Worm (Caenorhabditis elegans): ENCODE data around the gene T14B4.8.
"Not testable (repeated sequence)": the region's sequence is repeated elsewhere in the genome, so short reads cannot be mapped to it uniquely, and the experiment has no call there.

The T14B4.8 gene

DNA sequence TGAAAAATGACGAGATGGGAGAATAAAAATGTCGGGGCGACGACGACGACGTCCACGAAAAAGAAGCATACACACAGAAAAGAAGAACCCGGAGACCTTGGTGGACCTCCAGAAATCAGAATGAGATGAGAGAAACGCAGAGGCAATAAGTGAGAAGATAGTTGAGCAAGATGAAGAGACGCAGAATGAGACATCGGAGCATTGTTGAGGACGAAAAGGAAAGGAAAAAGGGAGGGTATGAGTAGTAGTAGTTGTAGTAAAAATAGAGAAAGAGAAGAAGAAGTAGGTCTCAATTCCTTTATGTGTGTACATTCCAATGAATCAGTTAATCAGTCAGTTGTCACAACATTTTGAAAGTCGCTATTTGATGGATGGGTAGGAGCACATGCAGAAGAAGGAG, at the start of gene T14B4.8:
T14B4.8 (minus strand) TSS at position 60 of the 400 bp plus-strand sequence.
- TF ChIP-seq him-1 (tag; optimal IDR thresholded peaks at IDR 0.05) (no peak), dao-5 (tag; optimal IDR thresholded peaks at IDR 0.05) (no peak), W03F9.2 (tag; optimal IDR thresholded peaks at IDR 0.05) (no peak)

DNA sequence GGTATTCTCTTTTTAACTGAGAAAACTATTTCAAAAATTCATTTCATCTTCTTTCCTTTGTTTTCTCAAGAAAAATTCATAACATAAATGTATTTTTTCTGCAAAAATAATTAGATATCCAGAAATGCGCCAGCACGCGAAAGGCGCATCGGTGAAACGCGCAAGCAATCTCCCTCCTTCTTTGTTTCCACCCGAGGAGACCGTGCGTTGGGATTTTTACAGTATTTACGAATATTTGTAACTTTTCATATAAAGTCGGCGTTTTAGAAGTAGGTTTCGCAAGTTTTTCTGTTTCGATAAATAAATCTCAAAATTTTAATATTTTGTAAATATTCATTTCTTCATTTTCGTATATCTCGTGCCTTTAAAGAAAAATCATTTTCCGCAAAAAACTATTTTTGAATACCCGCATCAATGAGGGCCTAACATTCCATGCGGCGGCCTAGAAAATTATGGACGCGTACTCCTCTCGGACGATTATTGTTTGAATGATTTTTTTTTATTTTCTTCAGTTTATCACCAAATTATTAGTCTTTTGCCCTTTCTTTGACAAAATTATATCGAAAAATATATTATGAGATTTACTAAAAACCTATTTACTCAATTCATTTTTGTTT, 47.3 kb upstream of the T14B4.8 start, which contains the start of gene ssup-72:
ssup-72 (plus strand) TSS at position 181 of the 617 bp plus-strand sequence.
- TF ChIP-seq W03F9.2 (tag; optimal IDR thresholded peaks at IDR 0.05) (peak; percentile 75), dao-5 (tag; optimal IDR thresholded peaks at IDR 0.05) (no peak), him-1 (tag; optimal IDR thresholded peaks at IDR 0.05) (peak; percentile 33)

DNA sequence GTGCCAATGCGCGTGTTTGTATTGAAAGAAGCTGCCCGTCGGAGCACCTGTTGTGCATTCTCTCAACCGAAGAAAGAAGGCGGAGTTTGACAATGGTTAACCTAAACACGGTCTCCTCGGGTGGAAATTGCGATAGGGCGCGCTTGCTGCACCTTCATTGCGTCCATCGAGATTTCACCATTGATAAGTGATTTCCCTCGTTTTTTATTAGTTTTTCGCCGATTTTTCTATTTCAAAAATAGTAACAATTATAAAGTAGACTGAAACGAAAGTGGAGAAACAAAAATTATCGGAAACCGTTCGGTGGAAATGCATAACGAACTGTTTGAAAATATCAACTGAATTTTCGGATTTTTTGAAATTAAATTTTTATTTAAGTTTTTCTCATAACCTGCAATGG, 45.9 kb upstream of the T14B4.8 start, which contains the start of gene agr-1:
agr-1 (minus strand) TSS at position 101 of the 400 bp plus-strand sequence.
- TF ChIP-seq him-1, dao-5, W03F9.2 (tag; optimal IDR thresholded peaks at IDR 0.05): not testable (repeated sequence)

DNA sequence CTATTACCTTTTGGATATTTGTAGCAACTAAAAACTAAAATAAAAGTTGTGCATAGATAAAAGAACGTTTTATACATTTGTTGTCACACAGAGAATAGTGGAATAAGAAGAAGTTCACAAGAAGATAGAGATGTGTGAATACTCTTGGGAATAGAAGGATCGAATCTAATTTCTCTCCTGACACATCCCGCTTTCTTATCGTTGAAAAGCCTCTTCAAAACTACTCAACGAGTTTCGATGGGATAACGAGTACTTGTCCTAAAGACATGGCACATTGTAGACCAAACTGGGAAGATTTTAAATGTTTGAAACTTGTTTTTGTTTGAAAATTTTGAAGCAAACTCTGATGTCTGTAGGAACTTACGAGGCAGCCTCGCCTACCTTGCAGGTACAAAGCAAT, 43.3 kb upstream of the T14B4.8 start:
- TF ChIP-seq him-1 (tag; optimal IDR thresholded peaks at IDR 0.05) (no peak), W03F9.2 (tag; optimal IDR thresholded peaks at IDR 0.05) (no peak), dao-5 (tag; optimal IDR thresholded peaks at IDR 0.05) (no peak)

DNA sequence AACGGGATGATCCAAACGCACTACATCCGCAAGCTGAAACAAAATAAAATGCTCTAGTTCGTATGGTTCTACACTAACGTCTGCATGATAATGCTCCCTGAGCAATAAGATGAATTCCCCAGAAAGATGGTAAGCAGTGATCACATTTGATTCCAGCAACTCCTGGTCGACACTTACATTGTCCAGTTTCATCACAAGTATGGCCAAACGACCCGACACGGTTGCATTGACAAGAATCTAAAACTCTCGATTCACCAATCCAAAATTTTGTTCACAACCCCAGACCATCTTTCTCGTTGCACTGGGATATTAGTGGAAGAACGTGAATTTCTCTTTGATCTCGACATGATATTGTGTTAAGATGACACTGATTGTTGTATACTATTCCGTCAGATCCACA, 40.8 kb upstream of the T14B4.8 start:
- TF ChIP-seq dao-5 (tag; optimal IDR thresholded peaks at IDR 0.05) = no peak
- TF ChIP-seq him-1 (tag; optimal IDR thresholded peaks at IDR 0.05) = no peak
- TF ChIP-seq W03F9.2 (tag; optimal IDR thresholded peaks at IDR 0.05) = no peak

DNA sequence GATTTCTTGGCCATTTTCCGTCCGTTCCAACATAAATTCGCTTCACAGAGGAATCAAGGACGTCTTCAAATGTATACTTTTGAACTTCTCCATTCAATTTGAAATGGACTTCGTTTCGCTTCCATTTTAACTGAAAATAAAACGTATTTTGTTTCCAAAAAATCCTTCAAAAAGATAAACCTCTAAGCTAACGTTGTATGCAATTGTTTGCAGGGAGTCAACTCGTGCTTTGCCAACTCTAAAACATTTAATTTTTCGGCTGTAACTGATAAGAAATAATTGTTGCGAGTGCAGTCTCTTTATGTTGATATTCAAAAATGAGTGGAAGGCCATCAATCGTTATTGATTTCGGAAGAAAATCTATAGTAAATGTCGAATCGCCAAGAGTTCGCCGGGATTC, 38.8 kb upstream of the T14B4.8 start, which contains the start of gene F41G3.18:
F41G3.18 (plus strand) TSS at position 301 of the 400 bp plus-strand sequence.
- TF ChIP-seq him-1 (tag; optimal IDR thresholded peaks at IDR 0.05) = no peak
- TF ChIP-seq W03F9.2 (tag; optimal IDR thresholded peaks at IDR 0.05) = no peak
- no peak for TF ChIP-seq dao-5 (tag; optimal IDR thresholded peaks at IDR 0.05)

DNA sequence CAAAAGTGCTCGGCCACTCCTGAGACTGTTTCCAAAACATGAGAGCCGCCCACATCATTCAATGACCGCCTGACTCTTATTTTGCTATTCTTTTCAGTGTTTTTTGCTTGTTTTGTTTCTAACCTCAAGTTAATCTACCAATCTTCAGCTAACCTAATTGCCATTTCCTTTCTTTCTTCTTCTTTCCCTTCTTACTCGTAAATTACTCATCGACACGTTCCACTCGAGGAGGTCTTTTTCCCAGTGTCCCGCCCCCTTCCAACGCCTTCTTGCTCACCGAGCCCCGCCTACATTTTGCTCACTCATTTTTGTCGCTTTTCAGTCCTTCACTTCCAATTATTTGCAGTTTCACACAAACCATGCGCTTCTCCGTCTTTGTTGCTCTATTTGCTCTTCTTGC, 35.5 kb upstream of the T14B4.8 start, which contains the start of gene nlp-50:
nlp-50 (plus strand) TSS at position 301 of the 400 bp plus-strand sequence.
- no peak for TF ChIP-seq dao-5 (tag; optimal IDR thresholded peaks at IDR 0.05)
- TF ChIP-seq him-1 (tag; optimal IDR thresholded peaks at IDR 0.05) = no peak
- TF ChIP-seq W03F9.2 (tag; optimal IDR thresholded peaks at IDR 0.05) = no peak

DNA sequence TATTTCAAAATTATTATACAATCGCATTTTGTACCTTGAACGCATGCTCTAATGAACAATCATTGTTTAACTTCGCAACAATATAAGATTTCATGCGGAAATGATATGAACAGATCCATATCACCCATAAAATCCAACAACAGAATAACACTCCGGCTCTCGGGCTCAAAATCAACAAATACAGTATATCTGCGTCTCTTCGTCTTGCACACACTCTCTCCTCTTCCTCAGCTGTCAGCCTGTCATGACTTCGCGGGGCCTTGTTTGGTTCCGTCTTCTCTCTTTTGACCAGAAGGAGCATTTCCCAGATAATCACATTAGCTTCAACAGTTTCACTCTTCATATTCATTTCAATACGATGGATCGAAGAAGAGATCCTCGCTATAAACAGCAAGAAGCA, 27.0 kb upstream of the T14B4.8 start, which contains the start of gene F41G3.3:
F41G3.3 (plus strand) TSS at position 301 of the 400 bp plus-strand sequence.
- TF ChIP-seq him-1 (tag; optimal IDR thresholded peaks at IDR 0.05) = no peak
- no peak for TF ChIP-seq W03F9.2 (tag; optimal IDR thresholded peaks at IDR 0.05)
- TF ChIP-seq dao-5 (tag; optimal IDR thresholded peaks at IDR 0.05) = no peak

DNA sequence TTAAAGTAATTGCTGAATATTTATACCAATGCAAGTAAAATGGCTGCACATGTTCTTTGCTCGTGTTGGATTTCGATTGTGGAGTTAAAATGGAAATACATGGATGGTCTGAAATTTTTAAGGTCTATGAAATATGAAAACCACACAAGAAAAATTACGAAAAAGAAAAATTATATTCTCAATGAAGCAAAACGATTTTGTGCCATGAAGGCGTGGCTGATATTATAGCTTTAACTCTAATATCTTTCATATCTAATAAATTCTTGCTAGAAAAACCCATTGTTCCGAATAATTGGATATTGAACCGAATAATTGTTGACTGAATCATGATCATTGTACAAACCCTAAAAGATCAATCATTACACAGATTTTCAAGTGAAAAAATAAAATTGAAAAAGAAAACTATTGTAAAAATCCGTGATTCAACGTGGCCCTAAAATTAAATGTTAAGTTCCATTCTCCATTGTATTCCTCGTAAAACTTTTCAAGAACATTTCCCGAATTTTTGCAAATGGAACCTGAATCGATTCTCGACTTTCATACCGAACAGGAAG, 25.6 kb upstream of the T14B4.8 start, which contains the start of the genes srx-95 and fis-1:
srx-95 (minus strand) TSS at position 101 of the 554 bp plus-strand sequence.
fis-1 (plus strand) TSS at position 504 of the 554 bp plus-strand sequence.
- no peak for TF ChIP-seq him-1 (tag; optimal IDR thresholded peaks at IDR 0.05)
- TF ChIP-seq dao-5 (tag; optimal IDR thresholded peaks at IDR 0.05) = no peak
- no peak for TF ChIP-seq W03F9.2 (tag; optimal IDR thresholded peaks at IDR 0.05)

DNA sequence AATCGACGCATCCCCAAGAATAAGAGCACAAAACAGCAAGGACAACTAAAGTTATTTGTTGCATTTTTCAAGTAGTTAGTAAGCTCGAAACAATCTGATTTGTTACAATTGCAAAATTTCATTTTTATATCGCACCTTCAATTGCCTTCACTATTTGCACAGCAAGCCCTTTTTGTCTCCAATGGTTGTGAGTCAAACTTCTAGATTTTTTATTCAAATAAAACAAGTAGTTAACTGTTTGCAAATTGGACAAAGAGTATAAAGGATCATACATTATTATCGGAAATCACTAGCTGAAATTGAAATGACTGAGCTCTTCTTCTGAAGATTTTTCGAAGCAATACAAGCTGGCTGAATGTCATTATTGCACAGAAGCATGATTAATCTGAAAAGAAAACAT, 23.7 kb upstream of the T14B4.8 start, which contains the start of gene F41G3.21:
F41G3.21 (minus strand) TSS at position 101 of the 400 bp plus-strand sequence.
- no peak for TF ChIP-seq W03F9.2 (tag; optimal IDR thresholded peaks at IDR 0.05)

DNA sequence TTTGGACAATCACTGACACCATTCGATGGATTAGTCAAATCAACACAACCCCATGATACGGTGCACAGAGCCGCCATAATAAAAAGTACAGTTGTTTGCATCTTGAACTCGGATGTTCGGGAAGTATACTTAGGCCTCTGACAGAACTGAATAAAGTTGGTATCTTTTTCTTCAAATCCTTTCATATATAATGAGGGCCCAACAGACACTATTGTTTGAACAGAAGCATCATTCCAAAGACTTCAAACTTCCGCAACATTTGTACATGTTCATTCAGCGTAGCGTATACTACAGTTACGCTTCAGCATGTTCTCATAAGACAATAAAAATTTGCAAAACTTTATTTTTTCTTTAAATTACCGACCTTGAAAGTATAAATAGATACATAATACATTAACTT, 22.8 kb upstream of the T14B4.8 start, which contains the start of gene F41G3.19:
F41G3.19 (minus strand) TSS at position 101 of the 400 bp plus-strand sequence.
- TF ChIP-seq W03F9.2 (tag; optimal IDR thresholded peaks at IDR 0.05) (no peak), dao-5 (tag; optimal IDR thresholded peaks at IDR 0.05) (no peak), him-1 (tag; optimal IDR thresholded peaks at IDR 0.05) (no peak)

DNA sequence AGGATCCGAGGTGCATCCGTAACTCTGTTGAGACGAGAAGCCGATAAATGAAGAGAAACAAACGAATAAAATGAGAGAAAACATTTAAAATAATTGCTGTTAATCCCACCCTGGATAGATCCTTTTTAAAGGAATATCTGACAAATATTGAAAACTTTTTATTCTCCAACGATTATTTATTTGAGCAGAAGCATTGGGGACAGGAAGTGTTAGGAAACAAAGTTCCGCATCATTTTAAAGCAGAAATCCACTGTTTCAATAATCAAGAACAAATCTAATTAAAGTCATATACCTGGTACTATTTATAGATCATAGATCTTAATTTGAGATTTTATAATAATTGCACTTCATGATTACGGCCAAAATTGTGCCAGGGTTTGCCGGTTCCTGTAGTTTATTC, 21.7 kb upstream of the T14B4.8 start, which contains the start of gene F41G3.20:
F41G3.20 (minus strand) TSS at position 101 of the 400 bp plus-strand sequence.
- TF ChIP-seq W03F9.2 (tag; optimal IDR thresholded peaks at IDR 0.05) = no peak
- TF ChIP-seq dao-5 (tag; optimal IDR thresholded peaks at IDR 0.05) = no peak

DNA sequence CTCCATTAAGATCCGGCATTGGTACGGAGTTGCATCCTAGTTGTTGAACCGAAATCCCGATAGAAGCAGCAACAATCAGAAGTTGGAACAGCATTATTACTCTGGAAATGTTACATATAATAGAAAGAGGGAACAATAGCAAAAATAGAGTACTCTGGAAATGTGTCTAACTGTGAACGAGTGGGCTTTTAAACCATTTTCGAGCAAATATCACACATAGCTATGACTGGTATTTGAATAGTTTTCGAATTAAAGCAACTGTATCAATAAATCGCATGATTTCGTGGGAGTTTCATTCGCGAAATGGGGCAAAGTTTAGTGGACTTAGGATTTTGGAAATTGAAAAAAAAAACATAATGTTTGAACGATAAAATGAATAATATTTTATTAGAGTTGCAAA, 20.2 kb upstream of the T14B4.8 start, which contains the start of gene F41G3.10:
F41G3.10 (minus strand) TSS at position 101 of the 400 bp plus-strand sequence.
- no peak for TF ChIP-seq dao-5 (tag; optimal IDR thresholded peaks at IDR 0.05)
- no peak for TF ChIP-seq W03F9.2 (tag; optimal IDR thresholded peaks at IDR 0.05)
- no peak for TF ChIP-seq him-1 (tag; optimal IDR thresholded peaks at IDR 0.05)

DNA sequence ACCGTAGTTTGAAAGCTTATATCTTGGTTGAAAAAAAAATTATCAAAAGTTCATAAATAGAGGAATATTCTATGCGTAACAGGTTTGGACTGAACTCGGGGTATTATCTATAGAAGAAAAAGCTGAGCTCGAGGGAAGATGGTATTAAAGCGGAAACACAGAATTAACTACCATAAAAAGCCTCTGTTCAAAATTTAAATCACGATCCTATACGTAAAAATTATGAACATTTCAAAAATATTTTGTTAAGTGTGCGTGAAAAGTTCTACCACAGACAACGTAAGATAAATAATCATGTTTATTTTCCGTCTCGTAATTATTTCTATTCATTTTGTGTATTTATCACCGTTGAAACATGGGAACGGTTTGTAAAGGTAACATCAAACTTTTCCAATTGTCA, 17.2 kb upstream of the T14B4.8 start, which contains the start of gene F41G3.5:
F41G3.5 (plus strand) TSS at position 301 of the 400 bp plus-strand sequence.
- TF ChIP-seq him-1 (tag; optimal IDR thresholded peaks at IDR 0.05) (no peak), W03F9.2 (tag; optimal IDR thresholded peaks at IDR 0.05) (no peak)

Measured in whole organism, L4/young adult.